Fruit fly (Drosophila melanogaster) whole organism, prepupa: Measurements from ENCODE around the gene RpL34a.

ENCODE experiments used
- CG10631 ChIP-seq: fragments of 200-800 bp; sonication (Bioruptor generic); optimal IDR thresholded peaks from 2 replicates; lab custom pipeline; 2016; ENCODE audit warnings: missing biosample characterization, missing genetic modification characterization
- CG11762 ChIP-seq: fragments of 200-800 bp; sonication (Bioruptor generic); optimal IDR thresholded peaks from 3 replicates; lab custom pipeline; 2016; ENCODE audit warnings: missing biosample characterization, missing genetic modification characterization; ENCODE audit not compliant: insufficient read depth
- CG11902 ChIP-seq: fragments of 200-800 bp; sonication (Bioruptor generic); optimal IDR thresholded peaks from 3 replicates; lab custom pipeline; 2016; ENCODE audit warnings: missing biosample characterization, missing genetic modification characterization
- CG1621 ChIP-seq: fragments of 200-800 bp; sonication (Bioruptor generic); optimal IDR thresholded peaks from 3 replicates; lab custom pipeline; 2018; ENCODE audit warnings: missing biosample characterization, mild to moderate bottlenecking, missing genetic modification characterization
- CG3032 ChIP-seq: fragments of 200-800 bp; optimal IDR thresholded peaks from 2 replicates; lab custom pipeline; 2019; ENCODE audit warnings: missing biosample characterization, mild to moderate bottlenecking, missing genetic modification characterization, moderate library complexity
- CG32006 ChIP-seq: fragments of 200-800 bp; sonication (Bioruptor generic); optimal IDR thresholded peaks from 3 replicates; lab custom pipeline; 2017; ENCODE audit warnings: missing biosample characterization, mild to moderate bottlenecking, missing genetic modification characterization
- CG34406 ChIP-seq: fragments of 200-800 bp; sonication (Bioruptor generic); optimal IDR thresholded peaks from 3 replicates; lab custom pipeline; 2016; ENCODE audit warnings: missing biosample characterization, missing genetic modification characterization
- CG3919 ChIP-seq: fragments of 200-800 bp; sonication (Bioruptor generic); optimal IDR thresholded peaks from 3 replicates; lab custom pipeline; 2016; ENCODE audit warnings: missing biosample characterization, missing genetic modification characterization
- CG4318 ChIP-seq: fragments of 200-800 bp; sonication (Bioruptor generic); optimal IDR thresholded peaks from 3 replicates; lab custom pipeline; 2017; ENCODE audit warnings: missing biosample characterization, mild to moderate bottlenecking, missing genetic modification characterization
- CG6163 ChIP-seq: fragments of 200-800 bp; sonication (Bioruptor generic); IDR thresholded peaks from 3 replicates; pipeline ENCODE4 v1.3.6; 2022; ENCODE audit warnings: missing biosample characterization, missing genetic modification characterization
- CG6792 ChIP-seq: fragments of 200-800 bp; sonication (Bioruptor generic); optimal IDR thresholded peaks from 3 replicates; lab custom pipeline; 2016; ENCODE audit warnings: missing biosample characterization, missing genetic modification characterization
- CG6854 ChIP-seq: fragments of 200-800 bp; sonication (Bioruptor generic); optimal IDR thresholded peaks from 2 replicates; lab custom pipeline; 2017; ENCODE audit warnings: missing biosample characterization, mild to moderate bottlenecking, missing genetic modification characterization
- CG8119 ChIP-seq: fragments of 200-800 bp; sonication (Bioruptor generic); IDR thresholded peaks from 3 replicates; pipeline ENCODE4 v1.3.6; 2022; ENCODE audit warnings: missing biosample characterization, missing genetic modification characterization
- CG8632 ChIP-seq: fragments of 200-800 bp; sonication (Bioruptor generic); optimal IDR thresholded peaks from 3 replicates; lab custom pipeline; 2016; ENCODE audit warnings: missing biosample characterization, missing genetic modification characterization
- Eip78C ChIP-seq: fragments of 200-800 bp; sonication (Bioruptor generic); peaks from one replicate; lab custom pipeline; 2016; ENCODE audit warnings: missing biosample characterization, missing genetic modification characterization
- Eip93F ChIP-seq: fragments of 200-800 bp; sonication (Bioruptor generic); optimal IDR thresholded peaks from 2 replicates; lab custom pipeline; 2016; ENCODE audit warnings: missing biosample characterization, mild to moderate bottlenecking, missing genetic modification characterization
- Ets21C ChIP-seq: fragments of 200-800 bp; sonication (Bioruptor generic); optimal IDR thresholded peaks from 3 replicates; lab custom pipeline; 2016; ENCODE audit warnings: missing biosample characterization, missing genetic modification characterization
- Ets96B ChIP-seq: fragments of 200-800 bp; optimal IDR thresholded peaks from 2 replicates; lab custom pipeline; 2019; ENCODE audit warnings: missing biosample characterization, mild to moderate bottlenecking, missing genetic modification characterization, moderate library complexity
- Gug ChIP-seq: fragments of 200-800 bp; sonication (Bioruptor generic); IDR thresholded peaks from 2 replicates; pipeline ENCODE4 v1.3.6; 2022; ENCODE audit warnings: missing biosample characterization, missing genetic modification characterization
- Hr38 ChIP-seq: sonication (Bioruptor generic); optimal IDR thresholded peaks from 2 replicates; lab custom pipeline; 2016; ENCODE audit warnings: missing biosample characterization, missing genetic modification characterization
- Met ChIP-seq: fragments of 200-800 bp; sonication (Bioruptor generic); optimal IDR thresholded peaks from 3 replicates; lab custom pipeline; 2016; ENCODE audit warnings: missing biosample characterization, missing genetic modification characterization
- Sox102F ChIP-seq: fragments of 200-800 bp; sonication (Bioruptor generic); optimal IDR thresholded peaks from 2 replicates; lab custom pipeline; 2016; ENCODE audit warnings: missing biosample characterization, mild to moderate bottlenecking, missing genetic modification characterization
- Sox14 ChIP-seq: fragments of 200-800 bp; sonication (Bioruptor generic); optimal IDR thresholded peaks from 3 replicates; lab custom pipeline; 2016; ENCODE audit warnings: missing biosample characterization, missing genetic modification characterization
- achi ChIP-seq: fragments of 200-800 bp; sonication (Bioruptor generic); optimal IDR thresholded peaks from 3 replicates; lab custom pipeline; 2016; ENCODE audit warnings: missing biosample characterization, missing genetic modification characterization
- dac ChIP-seq: fragments of 200-800 bp; sonication (Bioruptor generic); optimal IDR thresholded peaks from 2 replicates; lab custom pipeline; 2017; ENCODE audit warnings: missing biosample characterization, mild to moderate bottlenecking, missing genetic modification characterization
- dsx ChIP-seq: fragments of 200-800 bp; optimal IDR thresholded peaks from 3 replicates; lab custom pipeline; 2019; ENCODE audit warnings: missing biosample characterization, mild to moderate bottlenecking, missing genetic modification characterization, moderate library complexity; ENCODE audit not compliant: poor library complexity, severe bottlenecking
- esn ChIP-seq: fragments of 200-800 bp; sonication (Bioruptor generic); optimal IDR thresholded peaks from 2 replicates; lab custom pipeline; 2016; ENCODE audit warnings: missing biosample characterization, mild to moderate bottlenecking, missing genetic modification characterization, moderate library complexity
- fd85E ChIP-seq: fragments of 200-800 bp; sonication (Bioruptor generic); optimal IDR thresholded peaks from 3 replicates; lab custom pipeline; 2016; ENCODE audit warnings: missing biosample characterization, missing genetic modification characterization
- lz ChIP-seq: fragments of 200-800 bp; sonication (Bioruptor generic); optimal IDR thresholded peaks from 3 replicates; lab custom pipeline; 2016; ENCODE audit warnings: missing biosample characterization, missing genetic modification characterization
- salr ChIP-seq, 2 experiments: fragments of 200-800 bp; sonication (Bioruptor generic); optimal IDR thresholded peaks; 3 replicates each; lab custom pipeline; 2016 to 2018; ENCODE audit warnings: missing biosample characterization in 2 of 2, missing genetic modification characterization in 2 of 2, mild to moderate bottlenecking in 1 of 2
- ss ChIP-seq, 2 experiments: fragments of 200-800 bp; sonication (Bioruptor generic); optimal IDR thresholded peaks; 2 replicates in 1 of 2; 3 replicates in 1 of 2; lab custom pipeline; 2017 to 2018; ENCODE audit warnings: mild to moderate bottlenecking in 2 of 2, missing biosample characterization in 2 of 2, missing genetic modification characterization in 2 of 2, moderate library complexity in 1 of 2
- svp ChIP-seq: fragments of 200-800 bp; sonication (Bioruptor generic); peaks from one replicate; lab custom pipeline; 2016; ENCODE audit warnings: missing biosample characterization, missing genetic modification characterization
- vri ChIP-seq: fragments of 200-800 bp; sonication (Bioruptor generic); optimal IDR thresholded peaks from 3 replicates; lab custom pipeline; 2016; ENCODE audit warnings: missing biosample characterization, mild to moderate bottlenecking, missing genetic modification characterization

The RpL34a gene

dm6 chr3R:26017771-26018731, 41.0 kb downstream of the RpL34a start (continued):
- peak; percentile 92 for TF ChIP-seq esn (GFP tag; lab: Kevin White, UChicago)
- peak; percentile 94 for TF ChIP-seq Ets96B
- peak; percentile 56 for TF ChIP-seq Eip93F (GFP tag; lab: Kevin White, UChicago)
- peak; percentile 84 for TF ChIP-seq Met (GFP tag; lab: Kevin White, UChicago)
- peak; percentile 53 to 89 for TF ChIP-seq salr (GFP tag; optimal IDR thresholded peaks at IDR 0.05; lab: Kevin White, UChicago)
- TF ChIP-seq CG6854: peak; percentile 90
- peak; percentile 64 for TF ChIP-seq vri (GFP tag; lab: Kevin White, UChicago)
- TF ChIP-seq achi (GFP tag; lab: Kevin White, UChicago): peak; percentile 93
- TF ChIP-seq ss (GFP tag; optimal IDR thresholded peaks at IDR 0.05; lab: Kevin White, UChicago): peak; percentile 97
- peak; percentile 77 for TF ChIP-seq CG1621 (tag; lab: Kevin White, UChicago)
- TF ChIP-seq Ets21C: peak; percentile 18
- TF ChIP-seq Hr38 (GFP tag; lab: Kevin White, UChicago): no peak
- peak; percentile 81 for TF ChIP-seq CG4318 (GFP tag; lab: Kevin White, UChicago)
- peak; percentile 72 for TF ChIP-seq lz
- peak; percentile 94 for TF ChIP-seq CG8632 (GFP tag; lab: Kevin White, UChicago)
- TF ChIP-seq CG32006 (GFP tag; lab: Kevin White, UChicago): peak; percentile 88
- peak; percentile 94 for TF ChIP-seq CG10631 (GFP tag; lab: Kevin White, UChicago)
- peak; percentile 91 for TF ChIP-seq CG3919 (GFP tag; lab: Kevin White, UChicago)
- TF ChIP-seq CG34406 (GFP tag; lab: Kevin White, UChicago): peak; percentile 94
- peak; percentile 64 for TF ChIP-seq dac (GFP tag; lab: Kevin White, UChicago)
- peak; percentile 95 for TF ChIP-seq dsx (GFP tag; lab: Kevin White, UChicago)
- TF ChIP-seq Sox102F (GFP tag; lab: Kevin White, UChicago): peak; percentile 82
- peak; percentile 54 for TF ChIP-seq Gug
- TF ChIP-seq CG6163 (GFP tag; lab: Robert Waterston, UW): peak; percentile 74; the same call in 2 of the 3 replicates
- peak; percentile 92 for TF ChIP-seq svp (GFP tag; lab: Kevin White, UChicago)
- TF ChIP-seq CG11902 (GFP tag; lab: Kevin White, UChicago): peak; percentile 85

dm6 chr3R:26017294-26017770, 41.7 kb downstream of the RpL34a start:
- no peak for TF ChIP-seq Gug
- TF ChIP-seq CG6163 (GFP tag; lab: Robert Waterston, UW): 0 out of 3 replicates have a peak, but pooled peaks have one; percentile 27
- TF ChIP-seq CG4318 (GFP tag; lab: Kevin White, UChicago): no peak

dm6 chr3R:26014262-26014833, 44.7 kb downstream of the RpL34a start, which contains the start of gene Kaz-m1:
Gene Kaz-m1, plus strand, starts transcription at chr3R:26014721.
- TF ChIP-seq CG10631 (GFP tag; lab: Kevin White, UChicago) (peak; percentile 28), fd85E (GFP tag; lab: Kevin White, UChicago) (no peak), Met (GFP tag; lab: Kevin White, UChicago) (no peak), CG3032 (peak; percentile 29), Ets96B (peak; percentile 22), Eip78C (GFP tag; lab: Kevin White, UChicago) (peak; percentile 27), Gug (no peak), Hr38 (GFP tag; lab: Kevin White, UChicago) (no peak), dsx (GFP tag; lab: Kevin White, UChicago) (peak; percentile 22), lz (no peak)

dm6 chr3R:26013664-26013948, 45.5 kb downstream of the RpL34a start:
- TF ChIP-seq Sox14 (GFP tag; lab: Kevin White, UChicago) (no peak), CG11762 (GFP tag; lab: Kevin White, UChicago) (no peak), Sox102F (GFP tag; lab: Kevin White, UChicago) (no peak), CG6792 (GFP tag; lab: Kevin White, UChicago) (no peak), CG8119 (GFP tag; lab: Robert Waterston, UW) (no peak)
